Fruit fly (Drosophila melanogaster) whole organism, embryonic: Measurements from ENCODE around the gene Cht6.

ENCODE experiments used
- CG15514 ChIP-seq: fragments of 200-800 bp; sonication (Bioruptor generic); optimal IDR thresholded peaks from 3 replicates; lab custom pipeline; 2017; ENCODE audit warnings: missing biosample characterization, missing genetic modification characterization, mild to moderate bottlenecking, moderate library complexity, missing genetic modification reagents
- CG17912 ChIP-seq: fragments of 200-800 bp; sonication (Bioruptor generic); optimal IDR thresholded peaks from 2 replicates; lab custom pipeline; 2018; ENCODE audit warnings: missing biosample characterization, mild to moderate bottlenecking, missing genetic modification characterization
- CG4404 ChIP-seq: fragments of 200-800 bp; sonication (Bioruptor generic); IDR thresholded peaks from 2 replicates; pipeline ENCODE4 v1.3.6; 2022; ENCODE audit warnings: missing biosample characterization, missing genetic modification characterization
- H2.0 ChIP-seq: fragments of 200-800 bp; sonication (Bioruptor generic); IDR thresholded peaks from 2 replicates; pipeline ENCODE4 v1.3.6; 2022; ENCODE audit warnings: missing biosample characterization, missing genetic modification characterization
- dpn ChIP-seq, 2 experiments: fragments of 200-800 bp; sonication (Bioruptor generic); optimal IDR thresholded peaks; 3 replicates each; lab custom pipeline; 2016; ENCODE audit warnings: missing biosample characterization in 2 of 2, missing genetic modification characterization in 2 of 2
- gsb ChIP-seq: fragments of 200-800 bp; sonication (Bioruptor generic); IDR thresholded peaks from 2 replicates; pipeline ENCODE4 v1.3.6; 2022; ENCODE audit warnings: missing biosample characterization, missing genetic modification characterization
- h ChIP-seq: fragments of >200 bp; optimal IDR thresholded peaks from 2 replicates; lab custom pipeline; 2017

The Cht6 gene

DNA sequence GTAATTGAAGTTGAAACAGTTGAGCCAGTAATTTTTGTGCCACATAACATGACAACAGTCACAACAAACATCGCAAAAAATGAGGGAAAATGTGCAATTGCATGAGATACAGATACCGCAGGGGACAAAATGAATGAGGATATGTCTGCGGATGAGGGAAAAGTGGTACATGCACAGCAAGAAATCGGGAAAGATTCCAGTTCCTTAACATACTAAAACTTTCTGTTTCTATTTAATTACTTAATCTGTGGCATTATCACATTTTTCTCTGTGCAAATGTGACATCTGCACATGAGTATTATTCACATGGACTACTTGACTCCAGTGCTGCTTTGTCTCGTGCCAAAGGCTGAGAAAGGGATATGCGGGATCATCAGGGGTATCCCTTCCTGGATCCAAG is 76.2 kb downstream of the Cht6 start:
- TF ChIP-seq H2.0, result no peak
- no peak for TF ChIP-seq CG4404 (GFP tag; lab: Robert Waterston, UW)
- no peak for TF ChIP-seq dpn (GFP tag; optimal IDR thresholded peaks at IDR 0.05; lab: Kevin White, UChicago)
- TF ChIP-seq gsb (GFP tag; lab: Robert Waterston, UW), result no peak
- TF ChIP-seq CG15514, result no peak
- TF ChIP-seq h (lab: Kevin White, UChicago), result no peak
- no peak for TF ChIP-seq CG17912 (GFP tag; lab: Kevin White, UChicago)
